Fruit fly (Drosophila melanogaster) whole organism, embryonic: ENCODE data around the gene CG6236.

Experiments
- BtbVII ChIP-seq: fragments of 200-800 bp; sonication (Bioruptor generic); optimal IDR thresholded peaks from 3 replicates; lab custom pipeline; 2017; ENCODE audit warnings: missing biosample characterization, mild to moderate bottlenecking, missing genetic modification characterization
- CG1024 ChIP-seq: fragments of 200-800 bp; sonication (Bioruptor generic); IDR thresholded peaks from 2 replicates; pipeline ENCODE4 v1.3.6; 2022; ENCODE audit warnings: missing biosample characterization, missing genetic modification characterization
- CG10321 ChIP-seq: fragments of 200-800 bp; sonication (Bioruptor generic); IDR thresholded peaks from 2 replicates; pipeline ENCODE4 v1.3.6; 2022; ENCODE audit warnings: missing biosample characterization, missing genetic modification characterization
- CG10431 ChIP-seq: fragments of 200-800 bp; sonication (Bioruptor generic); optimal IDR thresholded peaks from 3 replicates; lab custom pipeline; 2018; ENCODE audit warnings: missing biosample characterization, mild to moderate bottlenecking, missing genetic modification characterization
- CG10654 ChIP-seq: fragments of 200-800 bp; sonication (Bioruptor generic); optimal IDR thresholded peaks from 2 replicates; lab custom pipeline; 2016; ENCODE audit warnings: missing biosample characterization, missing genetic modification characterization
- CG11398 ChIP-seq: fragments of 200-800 bp; sonication (Bioruptor generic); optimal IDR thresholded peaks from 2 replicates; lab custom pipeline; 2016; ENCODE audit warnings: missing biosample characterization, missing genetic modification characterization
- CG11723 ChIP-seq: fragments of 200-800 bp; sonication (Bioruptor generic); optimal IDR thresholded peaks from 2 replicates; lab custom pipeline; 2017; ENCODE audit warnings: missing biosample characterization, mild to moderate bottlenecking, missing genetic modification characterization
- CG1603 ChIP-seq: fragments of 200-800 bp; sonication (Bioruptor generic); optimal IDR thresholded peaks from 2 replicates; lab custom pipeline; 2019; ENCODE audit warnings: missing biosample characterization, mild to moderate bottlenecking, missing genetic modification characterization, moderate library complexity
- CG17359 ChIP-seq: fragments of 200-800 bp; sonication (Bioruptor generic); optimal IDR thresholded peaks from 3 replicates; lab custom pipeline; 2018; ENCODE audit warnings: missing biosample characterization, mild to moderate bottlenecking, missing genetic modification characterization, moderate library complexity
- CG18619 ChIP-seq: fragments of 200-800 bp; sonication (Bioruptor generic); optimal IDR thresholded peaks from 3 replicates; lab custom pipeline; 2017; ENCODE audit warnings: missing biosample characterization, mild to moderate bottlenecking, missing genetic modification characterization
- CG2889 ChIP-seq: fragments of 200-800 bp; sonication (Bioruptor generic); IDR thresholded peaks from 3 replicates; pipeline ENCODE4 v1.3.6; 2022; ENCODE audit warnings: missing biosample characterization, missing genetic modification characterization
- CG3281 ChIP-seq: fragments of 200-800 bp; sonication (Bioruptor generic); optimal IDR thresholded peaks from 3 replicates; lab custom pipeline; 2017; ENCODE audit warnings: missing biosample characterization, mild to moderate bottlenecking, missing genetic modification characterization
- CG33557 ChIP-seq: fragments of 200-800 bp; sonication (Bioruptor generic); optimal IDR thresholded peaks from 2 replicates; lab custom pipeline; 2019; ENCODE audit warnings: missing biosample characterization, mild to moderate bottlenecking, missing genetic modification characterization, moderate library complexity
- CG4424 ChIP-seq: fragments of 200-800 bp; sonication (Bioruptor generic); optimal IDR thresholded peaks from 3 replicates; lab custom pipeline; 2016; ENCODE audit warnings: missing biosample characterization, missing genetic modification characterization
- CG4617 ChIP-seq: fragments of 200-800 bp; sonication (Bioruptor generic); optimal IDR thresholded peaks from 3 replicates; lab custom pipeline; 2016; ENCODE audit warnings: missing biosample characterization, missing genetic modification characterization, borderline replicate concordance
- CG5953 ChIP-seq: fragments of 200-800 bp; sonication (Bioruptor generic); IDR thresholded peaks from 2 replicates; pipeline ENCODE4 v1.3.6; 2022; ENCODE audit warnings: missing biosample characterization, missing genetic modification characterization
- CG6175 ChIP-seq: fragments of 200-800 bp; sonication (Bioruptor generic); IDR thresholded peaks from 3 replicates; pipeline ENCODE4 v1.3.6; 2022; ENCODE audit warnings: missing biosample characterization, missing genetic modification characterization
- CG6654 ChIP-seq: fragments of 200-800 bp; sonication (Bioruptor generic); optimal IDR thresholded peaks from 2 replicates; lab custom pipeline; 2017; ENCODE audit warnings: missing biosample characterization, mild to moderate bottlenecking, missing genetic modification characterization
- CG6813 ChIP-seq: fragments of 200-800 bp; sonication (Bioruptor generic); optimal IDR thresholded peaks from 2 replicates; lab custom pipeline; 2017; ENCODE audit warnings: missing biosample characterization, missing genetic modification characterization, mild to moderate bottlenecking, moderate library complexity, missing genetic modification reagents
- CG7556 ChIP-seq: fragments of 200-800 bp; sonication (Bioruptor generic); optimal IDR thresholded peaks from 2 replicates; lab custom pipeline; 2017; ENCODE audit warnings: missing biosample characterization, mild to moderate bottlenecking, missing genetic modification characterization
- CG9876 ChIP-seq: fragments of 200-800 bp; sonication (Bioruptor generic); optimal IDR thresholded peaks from 2 replicates; lab custom pipeline; 2016; ENCODE audit warnings: missing biosample characterization, missing genetic modification characterization
- Chrac-16 ChIP-seq: fragments of 200-800 bp; sonication (Bioruptor generic); optimal IDR thresholded peaks from 3 replicates; lab custom pipeline; 2016; ENCODE audit warnings: missing biosample characterization, missing genetic modification characterization
- D19A ChIP-seq: fragments of 200-800 bp; optimal IDR thresholded peaks from 3 replicates; lab custom pipeline; 2019; ENCODE audit warnings: missing biosample characterization, mild to moderate bottlenecking, missing genetic modification characterization, moderate library complexity
- Gug ChIP-seq: fragments of 200-800 bp; sonication (Bioruptor generic); IDR thresholded peaks from 4 replicates; pipeline ENCODE4 v1.3.6; 2022; ENCODE audit warnings: missing biosample characterization, missing genetic modification characterization
- Hey ChIP-seq: fragments of 200-800 bp; sonication (Bioruptor generic); optimal IDR thresholded peaks from 3 replicates; lab custom pipeline; 2018; ENCODE audit warnings: missing biosample characterization, mild to moderate bottlenecking, missing genetic modification characterization
- Meics ChIP-seq: fragments of 200-800 bp; sonication (Bioruptor generic); optimal IDR thresholded peaks from 2 replicates; lab custom pipeline; 2017; ENCODE audit warnings: missing biosample characterization, mild to moderate bottlenecking, missing genetic modification characterization
- Ptx1 ChIP-seq: fragments of 200-800 bp; sonication (Bioruptor generic); IDR thresholded peaks from 2 replicates; pipeline ENCODE4 v1.3.6; 2022; ENCODE audit warnings: missing biosample characterization, missing genetic modification characterization
- Scr ChIP-seq: fragments of 200-800 bp; sonication (Bioruptor generic); IDR thresholded peaks from 2 replicates; pipeline ENCODE4 v1.3.6; 2022; ENCODE audit warnings: missing biosample characterization, missing genetic modification characterization; ENCODE audit not compliant: partially characterized antibody
- Stat92E ChIP-seq, 3 experiments: fragments of >200 bp in 2 of 3; fragments of 200-800 bp in 1 of 3; sonication (Bioruptor generic) in 1 of 3; optimal IDR thresholded peaks; 2 replicates each; lab custom pipeline; 2017 to 2019; ENCODE audit warnings: missing biosample characterization in 3 of 3, missing genetic modification characterization in 3 of 3, mild to moderate bottlenecking in 1 of 3, moderate library complexity in 1 of 3
- Xrp1 ChIP-seq: fragments of 200-800 bp; sonication (Bioruptor generic); IDR thresholded peaks from 2 replicates; pipeline ENCODE4 v1.3.6; 2022; ENCODE audit warnings: missing biosample characterization, missing genetic modification characterization
- cad ChIP-seq: fragments of >200 bp; optimal IDR thresholded peaks from 2 replicates; lab custom pipeline; 2017; ENCODE audit warnings: missing biosample characterization, missing genetic modification characterization
- chif ChIP-seq, 2 experiments: fragments of 200-800 bp; sonication (Bioruptor generic); optimal IDR thresholded peaks; 3 replicates each; lab custom pipeline; 2016; ENCODE audit warnings: missing biosample characterization in 2 of 2, missing genetic modification characterization in 2 of 2
- chn ChIP-seq: fragments of 200-800 bp; sonication (Bioruptor generic); optimal IDR thresholded peaks from 2 replicates; lab custom pipeline; 2016; ENCODE audit warnings: missing biosample characterization, missing genetic modification characterization
- dysf ChIP-seq: fragments of 200-800 bp; sonication (Bioruptor generic); IDR thresholded peaks from 3 replicates; pipeline ENCODE4 v1.3.6; 2022; ENCODE audit warnings: missing biosample characterization, missing genetic modification characterization
- esg ChIP-seq: fragments of 200-800 bp; sonication (Bioruptor generic); conservative IDR thresholded peaks from 2 replicates; pipeline ENCODE4 v1.3.6; 2022; ENCODE audit warnings: missing biosample characterization, missing genetic modification characterization
- eve ChIP-seq, 2 experiments: fragments of >200 bp; optimal IDR thresholded peaks; 2 replicates each; lab custom pipeline; 2017; ENCODE audit warnings: missing biosample characterization in 2 of 2, missing genetic modification characterization in 2 of 2
- gsb ChIP-seq: fragments of 200-800 bp; sonication (Bioruptor generic); IDR thresholded peaks from 2 replicates; pipeline ENCODE4 v1.3.6; 2022; ENCODE audit warnings: missing biosample characterization, missing genetic modification characterization
- gt ChIP-seq: fragments of 200-800 bp; sonication (Bioruptor generic); IDR thresholded peaks from 2 replicates; pipeline ENCODE4 v1.3.6; 2022; ENCODE audit warnings: missing biosample characterization, missing genetic modification characterization
- hbn ChIP-seq: fragments of 200-800 bp; sonication (Bioruptor generic); IDR thresholded peaks from 2 replicates; pipeline ENCODE4 v1.3.6; 2022; ENCODE audit warnings: missing biosample characterization, missing genetic modification characterization; ENCODE audit not compliant: partially characterized antibody
- lbe ChIP-seq: fragments of 200-800 bp; sonication (Bioruptor generic); optimal IDR thresholded peaks from 2 replicates; lab custom pipeline; 2016; ENCODE audit warnings: missing biosample characterization, mild to moderate bottlenecking, missing genetic modification characterization
- lmd ChIP-seq: fragments of 200-800 bp; sonication (Bioruptor generic); IDR thresholded peaks from 2 replicates; pipeline ENCODE4 v1.3.6; 2022; ENCODE audit warnings: missing biosample characterization, missing genetic modification characterization
- luna ChIP-seq: fragments of 200-800 bp; sonication (Bioruptor generic); optimal IDR thresholded peaks from 2 replicates; lab custom pipeline; 2016; ENCODE audit warnings: missing biosample characterization, missing genetic modification characterization
- repo ChIP-seq: fragments of 200-800 bp; sonication (Bioruptor generic); optimal IDR thresholded peaks from 2 replicates; lab custom pipeline; 2016; ENCODE audit warnings: missing biosample characterization, missing genetic modification characterization
- rib ChIP-seq: fragments of 200-800 bp; sonication (Bioruptor generic); IDR thresholded peaks from 2 replicates; pipeline ENCODE4 v1.3.6; 2022; ENCODE audit warnings: missing biosample characterization, missing genetic modification characterization
- run ChIP-seq: fragments of 200-800 bp; sonication (Bioruptor generic); optimal IDR thresholded peaks from 3 replicates; lab custom pipeline; 2018; ENCODE audit warnings: missing biosample characterization, mild to moderate bottlenecking, missing genetic modification characterization
- salm ChIP-seq: fragments of 200-800 bp; sonication (Bioruptor generic); optimal IDR thresholded peaks from 2 replicates; lab custom pipeline; 2018; ENCODE audit warnings: missing biosample characterization, mild to moderate bottlenecking, missing genetic modification characterization
- sim ChIP-seq: fragments of 200-800 bp; sonication (Bioruptor generic); IDR thresholded peaks from 2 replicates; pipeline ENCODE4 v1.3.6; 2022; ENCODE audit warnings: missing biosample characterization, missing genetic modification characterization
- slbo ChIP-seq: fragments of 200-800 bp; sonication (Bioruptor generic); IDR thresholded peaks from 2 replicates; pipeline ENCODE4 v1.3.6; 2022; ENCODE audit warnings: missing biosample characterization, missing genetic modification characterization
- tgo ChIP-seq: fragments of 200-800 bp; sonication (Bioruptor generic); IDR thresholded peaks from 3 replicates; pipeline ENCODE4 v1.3.6; 2022; ENCODE audit warnings: missing biosample characterization, missing genetic modification characterization
- unc-4 ChIP-seq: fragments of 200-800 bp; sonication (Bioruptor generic); IDR thresholded peaks from 2 replicates; pipeline ENCODE4 v1.3.6; 2022; ENCODE audit warnings: missing biosample characterization, missing genetic modification characterization; ENCODE audit not compliant: partially characterized antibody
- zfh2 ChIP-seq: fragments of 200-800 bp; sonication (Bioruptor generic); optimal IDR thresholded peaks from 2 replicates; lab custom pipeline; 2016; ENCODE audit warnings: missing biosample characterization, missing genetic modification characterization

CG6236 gene

DNA sequence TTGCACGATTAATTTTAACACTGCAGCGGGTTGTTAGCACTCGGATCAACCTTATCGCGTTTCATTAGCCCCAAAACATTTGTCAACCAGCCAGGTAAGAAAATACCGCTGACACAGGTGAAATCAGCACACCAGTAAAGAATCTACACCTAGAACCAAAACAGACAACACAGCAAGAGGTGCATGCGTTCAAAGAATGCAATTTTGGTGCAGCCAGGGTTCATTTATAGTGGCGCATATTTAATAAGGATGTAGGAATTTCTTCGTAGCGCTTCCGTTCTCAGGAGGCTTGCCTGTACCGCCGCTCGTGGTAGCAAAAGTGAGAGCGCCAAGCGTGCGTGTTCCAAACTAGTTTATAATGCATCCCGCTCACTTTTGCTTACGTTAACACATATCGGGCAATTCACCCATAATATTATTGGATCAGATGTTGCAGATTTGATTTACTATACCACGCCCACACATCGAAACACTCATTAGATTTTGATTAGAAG, 14.4 kb upstream of the CG6236 start (continued):
- TF ChIP-seq Stat92E (GFP tag; optimal IDR thresholded peaks at IDR 0.05; lab: Kevin White, UChicago) (no peak), CG2889 (no peak), rib (no peak), run (tag; lab: Kevin White, UChicago) (no peak), slbo (GFP tag; lab: Robert Waterston, UW) (peak; percentile 42; the same call in 1 of the 2 replicates), CG4617 (GFP tag; lab: Kevin White, UChicago) (no peak), unc-4 (GFP tag; lab: Robert Waterston, UW) (no peak), hbn (no peak), CG7556 (no peak), lmd (GFP tag; lab: Robert Waterston, UW) (no peak), eve (GFP tag; optimal IDR thresholded peaks at IDR 0.05; lab: Kevin White, UChicago) (no peak), CG18619 (GFP tag; lab: Kevin White, UChicago) (no peak), esg (GFP tag; lab: Robert Waterston, UW) (peak; percentile 34; the same call in 1 of the 2 replicates), CG1024 (GFP tag; lab: Robert Waterston, UW) (no peak), repo (GFP tag; lab: Kevin White, UChicago) (no peak), Hey (no peak), CG10654 (GFP tag; lab: Kevin White, UChicago) (no peak), zfh2 (no peak), chif (GFP tag; optimal IDR thresholded peaks at IDR 0.05; lab: Kevin White, UChicago) (no peak), Scr (peak; percentile 16; the same call in 1 of the 2 replicates), tgo (GFP tag; lab: Robert Waterston, UW) (peak; percentile 25; the same call in 2 of the 3 replicates), gt (GFP tag; lab: Robert Waterston, UW) (no peak), CG6813 (no peak), CG9876 (GFP tag; lab: Kevin White, UChicago) (no peak), CG33557 (GFP tag; lab: Kevin White, UChicago) (no peak), sim (no peak), CG11398 (GFP tag; lab: Kevin White, UChicago) (no peak), Ptx1 (GFP tag; lab: Robert Waterston, UW) (0 out of 2 replicates have a peak, but pooled peaks have one; percentile 6), lbe (GFP tag; lab: Kevin White, UChicago) (no peak), CG4424 (no peak), CG17359 (tag; lab: Kevin White, UChicago) (no peak), chn (GFP tag; lab: Kevin White, UChicago) (no peak), BtbVII (GFP tag; lab: Kevin White, UChicago) (no peak), salm (tag; lab: Kevin White, UChicago) (no peak), CG10321 (no peak), luna (GFP tag; lab: Kevin White, UChicago) (no peak), CG6175 (no peak), Xrp1 (GFP tag; lab: Robert Waterston, UW) (0 out of 2 replicates have a peak, but pooled peaks have one; percentile 32), CG3281 (no peak), Chrac-16 (GFP tag; lab: Kevin White, UChicago) (no peak), dysf (GFP tag; lab: Robert Waterston, UW) (peak; percentile 33; the same call in 1 of the 3 replicates), CG5953 (GFP tag; lab: Robert Waterston, UW) (no peak), Meics (GFP tag; lab: Kevin White, UChicago) (no peak), D19A (no peak), cad (GFP tag; lab: Kevin White, UChicago) (no peak), CG10431 (GFP tag; lab: Kevin White, UChicago) (no peak), CG11723 (GFP tag; lab: Kevin White, UChicago) (no peak), Gug (GFP tag; lab: Robert Waterston, UW) (peak; percentile 9; the same call in 2 of the 4 replicates), CG6654 (GFP tag; lab: Kevin White, UChicago) (no peak), gsb (GFP tag; lab: Robert Waterston, UW) (no peak), CG1603 (tag; lab: Kevin White, UChicago) (no peak)
